Fruit fly (Drosophila melanogaster) whole organism, embryonic: ENCODE data around the gene Osi16.

Source experiments
- Asciz ChIP-seq: fragments of 200-800 bp; sonication (Bioruptor generic); optimal IDR thresholded peaks from 2 replicates; lab custom pipeline; 2017; ENCODE audit warnings: missing biosample characterization, mild to moderate bottlenecking, missing genetic modification characterization, missing genetic modification reagents
- Blimp-1 ChIP-seq: fragments of 200-800 bp; sonication (Bioruptor generic); optimal IDR thresholded peaks from 3 replicates; lab custom pipeline; 2018; ENCODE audit warnings: missing biosample characterization, missing genetic modification characterization, mild to moderate bottlenecking, moderate library complexity, missing genetic modification reagents
- CG10462 ChIP-seq: fragments of 200-800 bp; sonication (Bioruptor generic); optimal IDR thresholded peaks from 2 replicates; lab custom pipeline; 2016; ENCODE audit warnings: missing biosample characterization, missing genetic modification characterization
- CG10654 ChIP-seq: fragments of 200-800 bp; sonication (Bioruptor generic); optimal IDR thresholded peaks from 2 replicates; lab custom pipeline; 2016; ENCODE audit warnings: missing biosample characterization, missing genetic modification characterization
- CG10979 ChIP-seq: fragments of 200-800 bp; sonication (Bioruptor generic); optimal IDR thresholded peaks from 2 replicates; lab custom pipeline; 2018; ENCODE audit warnings: missing biosample characterization, mild to moderate bottlenecking, missing genetic modification characterization, moderate library complexity
- CG11398 ChIP-seq: fragments of 200-800 bp; sonication (Bioruptor generic); optimal IDR thresholded peaks from 2 replicates; lab custom pipeline; 2016; ENCODE audit warnings: missing biosample characterization, missing genetic modification characterization
- CG12155 ChIP-seq: fragments of 200-800 bp; sonication (Bioruptor generic); optimal IDR thresholded peaks from 3 replicates; lab custom pipeline; 2016; ENCODE audit warnings: missing biosample characterization, missing genetic modification characterization
- CG12391 ChIP-seq: fragments of 200-800 bp; sonication (Bioruptor generic); optimal IDR thresholded peaks from 3 replicates; lab custom pipeline; 2018; ENCODE audit warnings: missing biosample characterization, mild to moderate bottlenecking, missing genetic modification characterization, moderate library complexity
- CG12769 ChIP-seq: fragments of 200-800 bp; sonication (Bioruptor generic); optimal IDR thresholded peaks from 2 replicates; lab custom pipeline; 2019; ENCODE audit warnings: missing biosample characterization, mild to moderate bottlenecking, missing genetic modification characterization, moderate library complexity
- CG15479 ChIP-seq: fragments of 200-800 bp; sonication (Bioruptor generic); optimal IDR thresholded peaks from 3 replicates; lab custom pipeline; 2019; ENCODE audit warnings: missing biosample characterization, mild to moderate bottlenecking, missing genetic modification characterization, moderate library complexity
- CG1603 ChIP-seq: fragments of 200-800 bp; sonication (Bioruptor generic); optimal IDR thresholded peaks from 2 replicates; lab custom pipeline; 2019; ENCODE audit warnings: missing biosample characterization, mild to moderate bottlenecking, missing genetic modification characterization, moderate library complexity
- CG17359 ChIP-seq: fragments of 200-800 bp; sonication (Bioruptor generic); optimal IDR thresholded peaks from 3 replicates; lab custom pipeline; 2018; ENCODE audit warnings: missing biosample characterization, mild to moderate bottlenecking, missing genetic modification characterization, moderate library complexity
- CG3065 ChIP-seq: fragments of 200-800 bp; sonication (Bioruptor generic); optimal IDR thresholded peaks from 2 replicates; lab custom pipeline; 2016; ENCODE audit warnings: missing biosample characterization, missing genetic modification characterization
- CG33557 ChIP-seq: fragments of 200-800 bp; sonication (Bioruptor generic); optimal IDR thresholded peaks from 2 replicates; lab custom pipeline; 2019; ENCODE audit warnings: missing biosample characterization, mild to moderate bottlenecking, missing genetic modification characterization, moderate library complexity
- CG5180 ChIP-seq: fragments of 200-800 bp; sonication (Bioruptor generic); optimal IDR thresholded peaks from 3 replicates; lab custom pipeline; 2017; ENCODE audit warnings: missing biosample characterization, missing genetic modification characterization, mild to moderate bottlenecking, moderate library complexity, missing genetic modification reagents
- CG7963 ChIP-seq: fragments of 200-800 bp; sonication (Bioruptor generic); IDR thresholded peaks from 3 replicates; pipeline ENCODE4 v1.3.6; 2022; ENCODE audit warnings: missing biosample characterization, missing genetic modification characterization; ENCODE audit not compliant: partially characterized antibody
- CG9727 ChIP-seq: fragments of 200-800 bp; sonication (Bioruptor generic); optimal IDR thresholded peaks from 3 replicates; lab custom pipeline; 2017; ENCODE audit warnings: missing biosample characterization, mild to moderate bottlenecking, missing genetic modification characterization
- CG9817 ChIP-seq: fragments of 200-800 bp; sonication (Bioruptor generic); optimal IDR thresholded peaks from 2 replicates; lab custom pipeline; 2018; ENCODE audit warnings: missing biosample characterization, mild to moderate bottlenecking, missing genetic modification characterization, moderate library complexity
- D ChIP-seq, 2 experiments: fragments of 200-800 bp in 1 of 2; fragments of >200 bp in 1 of 2; sonication (Bioruptor generic) in 1 of 2; optimal IDR thresholded peaks; 2 replicates in 1 of 2; 3 replicates in 1 of 2; lab custom pipeline; 2017; ENCODE audit warnings: mild to moderate bottlenecking in 1 of 2, missing biosample characterization in 1 of 2, missing genetic modification characterization in 1 of 2, missing genetic modification reagents in 1 of 2
- D19A ChIP-seq: fragments of 200-800 bp; optimal IDR thresholded peaks from 3 replicates; lab custom pipeline; 2019; ENCODE audit warnings: missing biosample characterization, mild to moderate bottlenecking, missing genetic modification characterization, moderate library complexity
- Dbx ChIP-seq: fragments of 200-800 bp; sonication (Bioruptor generic); IDR thresholded peaks from 3 replicates; pipeline ENCODE4 v1.3.6; 2022; ENCODE audit warnings: missing biosample characterization, missing genetic modification characterization
- Dip2 ChIP-seq: fragments of 200-800 bp; sonication (Bioruptor generic); IDR thresholded peaks from 2 replicates; pipeline ENCODE4 v1.3.6; 2022; ENCODE audit warnings: missing biosample characterization, missing genetic modification characterization
- Doc2 ChIP-seq: fragments of 200-800 bp; sonication (Bioruptor generic); IDR thresholded peaks from 2 replicates; pipeline ENCODE4 v1.3.6; 2022; ENCODE audit warnings: missing biosample characterization, missing genetic modification characterization
- Hr51 ChIP-seq, 2 experiments: fragments of 200-800 bp; sonication (Bioruptor generic); optimal IDR thresholded peaks; 2 replicates in 1 of 2; 3 replicates in 1 of 2; lab custom pipeline; 2016 to 2018; ENCODE audit warnings: missing biosample characterization in 2 of 2, missing genetic modification characterization in 2 of 2, mild to moderate bottlenecking in 1 of 2, moderate library complexity in 1 of 2
- Hsf ChIP-seq: fragments of 200-800 bp; sonication (Bioruptor generic); optimal IDR thresholded peaks from 3 replicates; lab custom pipeline; 2016; ENCODE audit warnings: missing biosample characterization, missing genetic modification characterization
- Meics ChIP-seq: fragments of 200-800 bp; sonication (Bioruptor generic); optimal IDR thresholded peaks from 2 replicates; lab custom pipeline; 2017; ENCODE audit warnings: missing biosample characterization, mild to moderate bottlenecking, missing genetic modification characterization
- PHDP ChIP-seq: fragments of 200-800 bp; sonication (Bioruptor generic); optimal IDR thresholded peaks from 3 replicates; lab custom pipeline; 2018; ENCODE audit warnings: missing biosample characterization, mild to moderate bottlenecking, missing genetic modification characterization, moderate library complexity
- Six4 ChIP-seq: fragments of 200-800 bp; sonication (Bioruptor generic); optimal IDR thresholded peaks from 2 replicates; lab custom pipeline; 2016; ENCODE audit warnings: missing biosample characterization, missing genetic modification characterization
- Sox100B ChIP-seq: fragments of 200-800 bp; sonication (Bioruptor generic); optimal IDR thresholded peaks from 3 replicates; lab custom pipeline; 2018; ENCODE audit warnings: missing biosample characterization, mild to moderate bottlenecking, missing genetic modification characterization
- Sox102F ChIP-seq: fragments of 200-800 bp; sonication (Bioruptor generic); optimal IDR thresholded peaks from 2 replicates; lab custom pipeline; 2018; ENCODE audit warnings: missing biosample characterization, mild to moderate bottlenecking, missing genetic modification characterization, moderate library complexity
- Sry-β ChIP-seq: fragments of 200-800 bp; sonication (Bioruptor generic); optimal IDR thresholded peaks from 2 replicates; lab custom pipeline; 2018; ENCODE audit warnings: missing biosample characterization, mild to moderate bottlenecking, missing genetic modification characterization, moderate library complexity
- Ssrp ChIP-seq: fragments of 200-800 bp; sonication (Bioruptor generic); optimal IDR thresholded peaks from 2 replicates; lab custom pipeline; 2018; ENCODE audit warnings: missing biosample characterization, mild to moderate bottlenecking, missing genetic modification characterization, moderate library complexity
- cad ChIP-seq: fragments of >200 bp; optimal IDR thresholded peaks from 2 replicates; lab custom pipeline; 2017; ENCODE audit warnings: missing biosample characterization, missing genetic modification characterization
- crol ChIP-seq: fragments of 200-800 bp; sonication (Bioruptor generic); IDR thresholded peaks from 2 replicates; pipeline ENCODE4 v1.3.6; 2022; ENCODE audit warnings: missing biosample characterization, missing genetic modification characterization
- crp ChIP-seq, 2 experiments: fragments of 200-800 bp; sonication (Bioruptor generic); optimal IDR thresholded peaks; 2 replicates in 1 of 2; 3 replicates in 1 of 2; lab custom pipeline; 2017; ENCODE audit warnings: missing biosample characterization in 2 of 2, missing genetic modification characterization in 2 of 2, mild to moderate bottlenecking in 1 of 2, moderate library complexity in 1 of 2
- cwo ChIP-seq: fragments of 200-800 bp; sonication (Bioruptor generic); optimal IDR thresholded peaks from 3 replicates; lab custom pipeline; 2017; ENCODE audit warnings: missing biosample characterization, missing genetic modification characterization, mild to moderate bottlenecking, moderate library complexity, missing genetic modification reagents
- gem ChIP-seq: fragments of 200-800 bp; sonication (Bioruptor generic); optimal IDR thresholded peaks from 2 replicates; lab custom pipeline; 2019; ENCODE audit warnings: missing biosample characterization, mild to moderate bottlenecking, missing genetic modification characterization, moderate library complexity
- grau ChIP-seq: fragments of 200-800 bp; optimal IDR thresholded peaks from 3 replicates; lab custom pipeline; 2019; ENCODE audit warnings: missing biosample characterization, mild to moderate bottlenecking, missing genetic modification characterization, moderate library complexity
- jigr1 ChIP-seq: fragments of 200-800 bp; sonication (Bioruptor generic); IDR thresholded peaks from 3 replicates; pipeline ENCODE4 v1.3.6; 2022; ENCODE audit warnings: missing biosample characterization, missing genetic modification characterization
- lbe ChIP-seq: fragments of 200-800 bp; sonication (Bioruptor generic); optimal IDR thresholded peaks from 2 replicates; lab custom pipeline; 2016; ENCODE audit warnings: missing biosample characterization, mild to moderate bottlenecking, missing genetic modification characterization
- lilli ChIP-seq: fragments of 200-800 bp; sonication (Bioruptor generic); optimal IDR thresholded peaks from 3 replicates; lab custom pipeline; 2016; ENCODE audit warnings: missing biosample characterization, missing genetic modification characterization
- nerfin-1 ChIP-seq: fragments of 200-800 bp; sonication (Bioruptor generic); optimal IDR thresholded peaks from 3 replicates; lab custom pipeline; 2019; ENCODE audit warnings: missing biosample characterization, mild to moderate bottlenecking, missing genetic modification characterization, moderate library complexity
- phol ChIP-seq: fragments of 200-800 bp; sonication (Bioruptor generic); optimal IDR thresholded peaks from 3 replicates; lab custom pipeline; 2018; ENCODE audit warnings: missing biosample characterization, mild to moderate bottlenecking, missing genetic modification characterization, moderate library complexity
- row ChIP-seq: fragments of 200-800 bp; sonication (Bioruptor generic); IDR thresholded peaks from 3 replicates; pipeline ENCODE4 v1.3.6; 2022; ENCODE audit warnings: missing biosample characterization, missing genetic modification characterization
- run ChIP-seq: fragments of 200-800 bp; sonication (Bioruptor generic); optimal IDR thresholded peaks from 3 replicates; lab custom pipeline; 2018; ENCODE audit warnings: missing biosample characterization, mild to moderate bottlenecking, missing genetic modification characterization
- sens ChIP-seq: fragments of 200-800 bp; sonication (Bioruptor generic); peaks from one replicate; lab custom pipeline; 2016; ENCODE audit warnings: missing biosample characterization, missing genetic modification characterization
- sob ChIP-seq: fragments of 200-800 bp; sonication (Bioruptor generic); IDR thresholded peaks from 2 replicates; pipeline ENCODE4 v1.3.6; 2022; ENCODE audit warnings: missing biosample characterization, missing genetic modification characterization
- vvl ChIP-seq: fragments of 200-800 bp; sonication (Bioruptor generic); IDR thresholded peaks from 2 replicates; pipeline ENCODE4 v1.3.6; 2022; ENCODE audit warnings: missing biosample characterization, missing genetic modification characterization

Osi16 gene

DNA sequence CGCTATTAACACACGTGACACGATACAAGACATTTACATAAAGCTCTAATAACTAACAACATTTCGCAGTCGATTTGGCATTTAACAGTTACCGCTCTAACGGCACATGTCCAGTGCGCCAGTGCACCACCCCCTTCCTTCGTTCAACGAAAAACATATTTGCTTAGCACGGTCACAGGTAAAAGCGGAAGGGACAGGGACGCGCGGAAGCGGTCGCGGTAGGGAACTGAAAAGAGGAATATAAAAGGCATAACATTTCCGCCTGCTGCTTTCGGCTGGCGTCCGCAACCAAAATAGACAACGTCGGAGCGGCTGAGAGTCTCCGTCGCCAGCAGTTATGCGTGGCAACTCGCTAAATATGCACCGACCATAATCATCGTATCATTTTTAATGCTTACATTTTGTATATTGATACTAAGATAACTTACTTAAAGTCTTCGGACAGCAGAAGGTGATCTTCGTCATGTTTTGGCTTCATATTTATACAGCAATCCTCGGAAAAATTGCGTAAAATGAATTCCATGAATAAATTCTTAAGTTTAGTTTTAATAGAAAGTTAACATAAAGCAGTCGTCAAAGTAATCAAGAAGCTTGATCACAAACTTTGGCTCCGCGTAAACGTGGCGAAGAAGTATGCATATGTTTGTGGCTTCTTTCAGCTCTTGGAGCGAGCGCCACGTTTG is 46.8 kb downstream of the Osi16 start:
- TF ChIP-seq CG9817 (tag; lab: Kevin White, UChicago) (peak; percentile 11), sens (GFP tag; lab: Kevin White, UChicago) (peak; percentile 85), CG12155 (GFP tag; lab: Kevin White, UChicago) (no peak), Hr51 (GFP tag; optimal IDR thresholded peaks at IDR 0.05; lab: Kevin White, UChicago) (peak in 1 of 2 experiments; percentile 55), CG10979 (peak; percentile 38), vvl (GFP tag; lab: Robert Waterston, UW) (no peak), sob (GFP tag; lab: Robert Waterston, UW) (0 out of 2 replicates have a peak, but pooled peaks have one; percentile 14), CG33557 (GFP tag; lab: Kevin White, UChicago) (no peak), CG3065 (no peak), CG10654 (GFP tag; lab: Kevin White, UChicago) (no peak), PHDP (tag; lab: Kevin White, UChicago) (peak; percentile 21), Hsf (GFP tag; lab: Kevin White, UChicago) (peak; percentile 8), Sox100B (GFP tag; lab: Kevin White, UChicago) (peak; percentile 62), crol (peak; percentile 75), Meics (peak; percentile 41), CG10462 (GFP tag; lab: Kevin White, UChicago) (no peak), CG15479 (no peak), lilli (GFP tag; lab: Kevin White, UChicago) (no peak), CG1603 (tag; lab: Kevin White, UChicago) (no peak), phol (tag; lab: Kevin White, UChicago) (peak; percentile 45), nerfin-1 (tag; lab: Kevin White, UChicago) (peak; percentile 20), run (tag; lab: Kevin White, UChicago) (peak; percentile 24), CG17359 (tag; lab: Kevin White, UChicago) (peak; percentile 59), row (GFP tag; lab: Robert Waterston, UW) (peak; percentile 34; the same call in 1 of the 3 replicates), Blimp-1 (GFP tag; lab: Kevin White, UChicago) (peak; percentile 46), cwo (GFP tag; lab: Kevin White, UChicago) (peak; percentile 49), CG11398 (GFP tag; lab: Kevin White, UChicago) (no peak), D19A (tag; lab: Kevin White, UChicago) (peak; percentile 33), CG5180 (GFP tag; lab: Kevin White, UChicago) (peak; percentile 5), Asciz (GFP tag; lab: Kevin White, UChicago) (peak; percentile 24), grau (tag; lab: Kevin White, UChicago) (peak; percentile 32), Dip2 (GFP tag; lab: Robert Waterston, UW) (no peak), Sox102F (GFP tag; lab: Kevin White, UChicago) (peak; percentile 41), Ssrp (tag; lab: Kevin White, UChicago) (peak; percentile 21), CG9727 (GFP tag; lab: Kevin White, UChicago) (peak; percentile 2), jigr1 (GFP tag; lab: Robert Waterston, UW) (no peak), CG7963 (GFP tag; lab: Robert Waterston, UW) (no peak), Doc2 (GFP tag; lab: Robert Waterston, UW) (no peak), cad (GFP tag; lab: Kevin White, UChicago) (no peak), Dbx (GFP tag; lab: Robert Waterston, UW) (no peak), gem (tag; lab: Kevin White, UChicago) (peak; percentile 51), crp (GFP tag; optimal IDR thresholded peaks at IDR 0.05; lab: Kevin White, UChicago) (no peak), CG12769 (tag; lab: Kevin White, UChicago) (peak; percentile 70), lbe (GFP tag; lab: Kevin White, UChicago) (no peak), Sry-β (GFP tag; lab: Kevin White, UChicago) (no peak), D (optimal IDR thresholded peaks at IDR 0.05; lab: Kevin White, UChicago) (no peak), D (GFP tag; optimal IDR thresholded peaks at IDR 0.05; lab: Kevin White, UChicago) (peak; percentile 44), CG12391 (tag; lab: Kevin White, UChicago) (peak; percentile 27), Six4 (GFP tag; lab: Kevin White, UChicago) (no peak)
